Worm (Caenorhabditis elegans) whole organism, L1 larva: Measurements from ENCODE around the gene sri-50.
"Not testable (repeated sequence)": the region's sequence is repeated elsewhere in the genome, so short reads cannot be mapped to it uniquely, and the experiment has no call there.

Experiments
- ces-1 ChIP-seq: fragments of 150-350 bp; optimal IDR thresholded peaks from 2 replicates; lab custom pipeline; 2014; ENCODE audit warnings: missing biosample characterization, missing genetic modification reagents, missing genetic modification characterization
- lin-13 ChIP-seq: fragments of 150-350 bp; optimal IDR thresholded peaks from 2 replicates; lab custom pipeline; 2014; ENCODE audit warnings: missing biosample characterization, missing genetic modification reagents, missing genetic modification characterization
- nhr-237 ChIP-seq: fragments of 150-350 bp; optimal IDR thresholded peaks from 2 replicates; lab custom pipeline; 2014; ENCODE audit warnings: missing biosample characterization, missing genetic modification characterization
- nhr-76 ChIP-seq: sonication (generic microtip); optimal IDR thresholded peaks from 2 replicates; lab custom pipeline; 2017; ENCODE audit warnings: missing biosample characterization, missing genetic modification characterization
- nhr-77 ChIP-seq: fragments of 150-350 bp; optimal IDR thresholded peaks from 2 replicates; lab custom pipeline; 2014; ENCODE audit warnings: missing biosample characterization, missing genetic modification characterization
- snpc-4 ChIP-seq: fragments of 150-350 bp; optimal IDR thresholded peaks from 2 replicates; lab custom pipeline; 2014; ENCODE audit warnings: missing biosample characterization, missing genetic modification characterization

ce11 chrII:3191544-3191943 is 12.0 kb upstream of the sri-50 start, which contains the start of gene Y27F2A.9:
- not testable (repeated sequence) for TF ChIP-seq nhr-237 (tag; lab: Kevin White, UChicago); ces-1 (GFP tag; lab: Kevin White, UChicago); lin-13; nhr-76 (tag; lab: Kevin White, UChicago); nhr-77 (tag; lab: Kevin White, UChicago); snpc-4 (tag; lab: Kevin White, UChicago)
